Worm (Caenorhabditis elegans) whole organism, late embryonic: ENCODE results near the gene F35A5.2.

Source experiments
- F13H6.1 ChIP-seq: sonication (generic microtip); optimal IDR thresholded peaks from 2 replicates; lab custom pipeline; 2016; ENCODE audit warnings: missing genetic modification characterization, missing compliant biosample characterization
- K09A11.1 ChIP-seq: sonication (generic microtip); optimal IDR thresholded peaks from 2 replicates; lab custom pipeline; 2017; ENCODE audit warnings: antibody characterized with exemption, mild to moderate bottlenecking, missing genetic modification characterization, missing compliant biosample characterization; ENCODE audit not compliant: insufficient read depth
- Y22D7AL.16 ChIP-seq: sonication (generic microtip); optimal IDR thresholded peaks from 2 replicates; lab custom pipeline; 2016; ENCODE audit warnings: missing genetic modification characterization, missing compliant biosample characterization
- ama-1 ChIP-seq: fragments of 150-350 bp; optimal IDR thresholded peaks from 2 replicates; lab custom pipeline; 2014
- ceh-2 ChIP-seq: sonication (generic microtip); optimal IDR thresholded peaks from 2 replicates; lab custom pipeline; 2016; ENCODE audit warnings: missing genotype, missing genetic modification characterization, missing compliant biosample characterization
- ceh-45 ChIP-seq: fragments of 200-800 bp; sonication (Bioruptor generic); IDR thresholded peaks from 2 replicates; pipeline ENCODE4 v1.3.6; 2022; ENCODE audit warnings: missing genetic modification reagents, missing genetic modification characterization, missing compliant biosample characterization
- ceh-6 ChIP-seq: fragments of 200-800 bp; sonication (Bioruptor generic); optimal IDR thresholded peaks from 2 replicates; lab custom pipeline; 2018; ENCODE audit warnings: mild to moderate bottlenecking, missing genetic modification characterization, missing compliant biosample characterization
- ceh-9 ChIP-seq: sonication (generic microtip); optimal IDR thresholded peaks from 2 replicates; lab custom pipeline; 2016; ENCODE audit warnings: mild to moderate bottlenecking, missing genetic modification characterization, inconsistent platforms, missing compliant biosample characterization
- eyg-1 ChIP-seq: sonication (generic microtip); optimal IDR thresholded peaks from 2 replicates; lab custom pipeline; 2016; ENCODE audit warnings: missing genotype, missing genetic modification characterization, missing compliant biosample characterization
- fkh-10 ChIP-seq: fragments of 150-350 bp; optimal IDR thresholded peaks from 2 replicates; lab custom pipeline; 2014; ENCODE audit warnings: missing biosample characterization, missing genetic modification reagents, missing genetic modification characterization
- nhr-11 ChIP-seq: fragments of 150-350 bp; optimal IDR thresholded peaks from 2 replicates; lab custom pipeline; 2014; ENCODE audit warnings: missing biosample characterization, missing genetic modification characterization
- odd-2 ChIP-seq: sonication (generic microtip); optimal IDR thresholded peaks from 2 replicates; lab custom pipeline; 2017; ENCODE audit warnings: antibody characterized with exemption, mild to moderate bottlenecking, missing genetic modification characterization, missing compliant biosample characterization
- pqm-1 ChIP-seq: sonication (generic microtip); optimal IDR thresholded peaks from 2 replicates; lab custom pipeline; 2016; ENCODE audit warnings: missing genetic modification characterization, missing compliant biosample characterization
- tbx-2 ChIP-seq: sonication (generic microtip); optimal IDR thresholded peaks from 2 replicates; lab custom pipeline; 2016; ENCODE audit warnings: missing genetic modification characterization, missing compliant biosample characterization

- no peak for TF ChIP-seq ceh-9 (tag; lab: Kevin White, UChicago)
- no peak for TF ChIP-seq ceh-45
- TF ChIP-seq ama-1 (lab: Kevin White, UChicago) = no peak
- TF ChIP-seq pqm-1 (tag; lab: Kevin White, UChicago) = no peak
- TF ChIP-seq F13H6.1 (tag; lab: Kevin White, UChicago) = no peak
- TF ChIP-seq K09A11.1 (tag; lab: Kevin White, UChicago) = no peak
- no peak for TF ChIP-seq odd-2 (tag; lab: Kevin White, UChicago)
- TF ChIP-seq tbx-2 (tag; lab: Kevin White, UChicago) = no peak
- TF ChIP-seq Y22D7AL.16 (tag; lab: Kevin White, UChicago) = no peak
- no peak for TF ChIP-seq nhr-11 (tag; lab: Kevin White, UChicago)
- no peak for TF ChIP-seq eyg-1 (tag; lab: Kevin White, UChicago)
- TF ChIP-seq fkh-10 (GFP tag; lab: Kevin White, UChicago) = no peak
- no peak for TF ChIP-seq ceh-2 (tag; lab: Kevin White, UChicago)
- TF ChIP-seq ceh-6 (GFP tag; lab: Kevin White, UChicago) = no peak
These were observed 45.1 kb upstream of the F35A5.2 start for ce11 chrX:3759820-3760219.
